Worm (Caenorhabditis elegans) whole organism, dauer: ENCODE results near the gene C06B8.2.

Source experiments
- unc-62 ChIP-seq: sonication (generic microtip); optimal IDR thresholded peaks from 2 replicates; lab custom pipeline; 2017; ENCODE audit warnings: missing biosample characterization, missing genetic modification reagents, missing genetic modification characterization

The C06B8.2 gene

DNA sequence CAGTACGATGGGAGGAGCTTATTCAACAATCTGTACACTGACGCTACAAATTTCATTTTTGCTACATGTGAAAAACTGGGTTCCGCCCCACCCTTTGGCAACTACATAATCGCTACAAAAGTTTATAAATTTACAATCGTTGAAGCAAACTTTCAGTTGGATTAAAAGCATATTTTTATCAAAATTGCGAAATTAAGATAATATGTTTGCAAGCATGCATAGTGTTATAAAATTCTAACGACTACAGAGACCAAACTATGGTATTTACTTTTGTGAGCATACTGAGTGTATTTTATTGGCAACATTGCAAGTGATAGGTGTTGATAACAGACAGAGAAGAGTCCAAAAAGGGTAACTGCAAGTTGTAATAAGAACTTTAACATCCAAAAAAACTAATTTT is at the start of gene C06B8.2:
TSS of gene C06B8.2 (minus strand) at position 153 of the 400 bp plus-strand sequence.
- no peak for TF ChIP-seq unc-62

DNA sequence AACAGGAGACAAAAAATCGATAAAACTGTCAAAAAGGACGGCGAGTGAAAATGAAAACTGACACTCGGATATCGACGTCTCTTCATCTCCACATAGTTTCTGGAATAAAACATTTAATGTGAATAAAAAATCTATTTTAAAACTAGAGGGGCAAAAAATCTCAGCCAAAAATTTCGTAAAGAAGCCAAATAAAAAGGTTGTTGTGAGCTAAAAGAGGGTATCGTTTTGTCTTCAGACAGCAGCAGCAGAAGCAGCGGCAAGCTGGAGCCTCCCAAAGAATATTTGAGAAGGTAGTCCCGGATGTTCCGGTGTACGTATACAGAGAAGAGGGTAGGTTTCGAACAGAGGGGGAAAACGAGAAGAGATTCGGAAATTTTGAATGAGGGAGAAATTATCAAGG is 43.4 kb upstream of the C06B8.2 start, which contains the start of gene lgc-31:
TSS of gene lgc-31 (minus strand) at position 101 of the 400 bp plus-strand sequence.
- no peak for TF ChIP-seq unc-62

DNA sequence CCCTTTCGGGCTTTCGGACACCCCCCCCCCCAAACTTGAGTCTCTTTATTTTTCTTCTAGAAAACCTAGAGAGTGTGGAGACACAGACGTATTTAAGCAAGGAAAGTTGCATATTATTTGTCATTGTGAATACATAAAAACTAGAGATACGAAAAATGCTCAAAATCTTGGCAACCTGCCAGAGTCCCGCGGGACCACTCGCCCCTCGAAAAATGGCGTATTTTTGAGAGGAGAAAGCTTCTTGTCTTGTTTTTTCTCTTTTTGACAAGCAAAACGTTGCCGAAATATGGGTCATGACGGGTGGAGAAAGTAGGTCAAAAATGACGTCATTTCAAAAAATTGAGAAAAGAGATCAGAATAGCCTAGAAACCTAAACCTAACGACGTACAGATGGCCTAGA is 41.8 kb upstream of the C06B8.2 start:
- no peak for TF ChIP-seq unc-62

DNA sequence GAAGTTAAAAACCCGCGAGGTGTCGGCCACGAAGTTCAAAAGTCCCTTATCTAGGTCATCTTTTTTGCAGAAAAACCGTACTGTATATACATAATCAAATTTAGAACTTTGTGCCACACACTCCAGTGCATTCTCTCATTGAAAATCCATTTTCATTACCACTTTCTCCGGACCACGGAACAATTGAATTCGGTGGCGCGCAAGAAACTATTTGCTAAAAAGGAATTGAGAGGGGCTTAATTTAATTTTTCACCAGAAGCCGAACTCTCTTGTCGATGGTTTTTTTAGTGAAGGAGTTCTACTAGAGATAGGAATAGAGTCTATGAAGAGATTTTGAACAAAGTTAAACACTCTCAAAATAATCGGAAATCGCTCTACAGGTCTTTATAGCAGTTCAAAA is 41.3 kb upstream of the C06B8.2 start:
- no peak for TF ChIP-seq unc-62

DNA sequence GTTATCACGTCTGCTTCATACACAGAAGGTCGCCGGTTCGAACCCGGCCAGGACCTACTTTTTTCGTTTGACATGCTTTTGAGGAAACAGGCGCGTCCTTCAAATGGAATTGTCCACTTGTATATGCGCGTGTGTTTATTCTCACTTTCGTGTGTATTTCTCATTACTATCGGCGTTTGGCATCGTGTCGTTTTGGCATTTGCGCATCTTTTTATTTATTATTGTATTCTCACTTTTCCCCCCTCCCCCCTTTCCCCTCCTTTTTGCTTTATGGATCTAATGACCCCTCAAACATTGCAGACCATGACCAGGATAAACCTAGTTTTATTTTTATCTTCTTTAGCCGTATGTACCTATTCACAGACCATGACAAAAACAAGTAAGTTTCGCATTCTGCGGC is 38.9 kb upstream of the C06B8.2 start, which contains the start of gene F21A3.3:
TSS of gene F21A3.3 (plus strand) at position 301 of the 400 bp plus-strand sequence.
- no peak for TF ChIP-seq unc-62

DNA sequence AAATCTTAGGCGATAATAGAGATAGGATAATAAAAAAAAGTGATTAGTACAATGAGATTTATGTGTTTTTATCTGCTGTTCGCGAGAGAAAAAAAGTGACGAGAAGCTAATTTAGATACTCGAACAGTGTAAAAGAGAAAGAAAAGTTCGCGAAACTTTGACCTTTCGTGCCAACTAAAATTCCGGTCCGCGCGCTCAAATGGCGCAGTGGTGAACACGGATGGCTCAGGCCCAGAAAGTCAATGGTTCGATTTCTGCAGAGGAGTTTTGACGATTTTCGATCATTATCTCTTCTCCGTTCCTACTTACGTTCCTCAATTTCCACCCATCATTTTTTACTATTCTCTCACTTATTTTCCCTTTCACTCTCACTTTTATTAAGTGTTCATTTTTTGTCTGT is 37.9 kb upstream of the C06B8.2 start:
- no peak for TF ChIP-seq unc-62

DNA sequence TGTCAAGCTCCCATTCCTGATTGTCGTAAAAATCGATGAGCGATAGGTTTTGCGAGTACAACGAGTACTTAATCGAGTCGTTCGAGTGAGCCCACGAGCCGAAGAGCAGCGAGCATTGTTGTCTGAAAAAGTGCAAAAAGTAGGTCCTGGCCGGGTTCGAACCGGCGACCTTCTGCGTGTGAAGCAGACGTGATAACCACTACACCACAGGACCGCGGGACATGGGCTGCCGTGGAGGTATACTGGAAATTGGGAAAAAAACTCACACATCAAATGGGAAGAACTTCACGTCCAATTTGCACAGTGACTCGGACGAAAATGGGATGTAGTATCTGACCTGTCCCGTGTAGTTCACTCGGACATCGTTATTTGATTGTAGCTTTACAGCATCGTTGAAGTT is 36.8 kb upstream of the C06B8.2 start:
- TF ChIP-seq unc-62 = no peak

DNA sequence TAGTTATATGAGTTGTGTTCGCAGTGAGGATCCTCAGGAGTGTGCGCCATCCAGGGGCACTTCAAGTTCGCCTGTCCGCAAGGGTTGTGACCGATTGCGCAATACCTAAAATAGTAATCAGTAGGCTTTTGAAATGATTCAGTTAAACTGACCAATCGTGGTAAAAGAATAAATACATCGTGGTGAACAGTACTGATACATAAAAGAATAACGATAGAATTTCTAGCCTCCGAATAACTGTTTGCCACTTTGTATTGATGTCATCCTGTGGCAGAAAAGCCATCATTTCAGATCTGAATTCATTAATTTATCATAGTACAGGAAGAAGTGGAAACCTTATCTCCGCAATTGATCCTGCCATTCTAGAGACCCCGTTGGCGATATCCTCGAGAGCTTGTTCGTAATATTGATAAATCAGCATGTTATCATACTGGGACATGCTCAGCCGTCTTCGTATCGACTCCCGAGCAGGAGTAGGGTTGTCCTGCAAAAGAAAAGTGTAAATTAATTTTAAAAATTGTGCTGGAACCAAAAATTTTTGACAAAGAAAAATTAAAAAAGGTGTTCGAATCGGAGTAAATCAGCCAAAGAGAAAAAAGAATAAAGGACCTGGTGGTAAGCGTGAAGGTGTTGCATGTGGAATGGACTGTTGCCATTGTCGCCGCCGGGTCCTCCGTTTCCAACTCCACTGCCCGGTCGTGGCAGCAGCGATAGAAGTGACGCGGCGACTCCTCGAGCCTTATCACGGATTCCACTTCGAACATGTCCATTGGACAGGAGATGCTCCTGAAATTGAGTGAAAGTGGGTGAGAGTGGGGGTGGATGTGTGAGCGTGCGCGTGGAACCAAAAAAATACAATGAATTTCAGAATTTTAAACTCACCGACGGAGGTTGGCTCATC is 34.6 kb upstream of the C06B8.2 start:
- TF ChIP-seq unc-62 = no peak

DNA sequence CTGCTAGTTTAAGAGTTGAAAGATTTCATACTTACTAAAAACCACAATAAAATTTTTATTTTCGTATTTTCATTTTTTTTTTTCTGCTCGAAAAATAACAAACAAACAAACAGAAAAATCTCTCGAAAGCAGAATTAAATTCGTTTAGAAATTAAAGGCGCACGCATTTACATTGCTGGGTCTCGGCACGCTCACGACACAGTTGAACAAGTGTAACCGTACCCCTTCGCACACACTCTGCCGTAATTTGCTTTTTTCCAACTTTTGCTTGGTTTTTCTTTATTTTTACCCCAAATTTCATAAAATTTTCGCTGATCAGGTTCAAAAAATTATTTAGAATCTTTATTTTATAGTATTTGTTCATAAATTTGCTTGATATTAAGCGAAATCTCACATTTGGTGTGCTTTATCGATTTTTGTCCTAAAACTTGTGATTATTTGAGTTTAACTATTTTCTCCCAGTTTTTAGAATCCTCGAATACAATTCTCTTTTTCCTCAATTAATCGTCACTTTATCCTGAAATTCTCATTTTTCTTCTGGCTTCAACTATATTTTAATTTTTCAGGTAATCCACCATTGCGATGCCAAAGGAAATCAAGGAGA is 33.2 kb upstream of the C06B8.2 start, which contains the start of gene rpl-38:
TSS of gene rpl-38 (plus strand) at position 554 of the 604 bp plus-strand sequence.
- no peak for TF ChIP-seq unc-62

DNA sequence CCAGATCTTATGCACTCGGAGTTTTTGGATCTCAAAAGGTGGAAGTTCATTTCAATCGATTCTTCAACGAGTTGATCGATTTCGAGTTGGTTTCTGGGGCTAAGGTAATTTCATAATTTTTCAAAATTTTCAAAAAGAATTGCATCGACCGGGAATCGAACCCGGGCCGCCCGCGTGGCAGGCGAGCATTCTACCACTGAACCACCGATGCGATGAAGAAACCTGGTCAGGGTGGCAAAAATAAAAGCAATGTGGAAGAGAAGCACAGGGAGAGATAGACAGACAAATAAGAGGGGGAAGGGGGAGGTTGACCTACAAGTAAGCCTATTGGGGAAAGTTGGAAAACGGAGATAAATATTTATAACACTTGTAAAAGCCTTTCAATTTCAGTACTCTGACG is 26.5 kb upstream of the C06B8.2 start:
- TF ChIP-seq unc-62 = no peak

DNA sequence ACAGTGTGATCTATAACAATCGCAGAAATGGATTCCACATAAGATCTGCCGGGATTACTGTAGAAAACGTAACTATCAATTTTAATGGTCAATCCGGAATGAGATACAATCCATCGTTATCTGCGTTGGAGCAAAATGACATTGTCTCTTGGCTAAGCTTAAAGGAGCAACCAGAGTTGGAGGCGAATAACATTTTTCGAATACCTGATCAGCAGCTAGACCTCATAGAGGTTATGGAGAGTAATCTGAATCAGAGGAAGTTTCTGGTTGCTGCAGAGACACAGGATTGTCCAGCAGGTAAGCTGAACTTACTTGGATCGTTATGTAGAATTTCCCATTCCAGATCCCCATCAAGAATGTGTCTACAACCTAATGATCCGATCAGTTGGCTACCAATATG is 25.1 kb upstream of the C06B8.2 start:
- no peak for TF ChIP-seq unc-62

DNA sequence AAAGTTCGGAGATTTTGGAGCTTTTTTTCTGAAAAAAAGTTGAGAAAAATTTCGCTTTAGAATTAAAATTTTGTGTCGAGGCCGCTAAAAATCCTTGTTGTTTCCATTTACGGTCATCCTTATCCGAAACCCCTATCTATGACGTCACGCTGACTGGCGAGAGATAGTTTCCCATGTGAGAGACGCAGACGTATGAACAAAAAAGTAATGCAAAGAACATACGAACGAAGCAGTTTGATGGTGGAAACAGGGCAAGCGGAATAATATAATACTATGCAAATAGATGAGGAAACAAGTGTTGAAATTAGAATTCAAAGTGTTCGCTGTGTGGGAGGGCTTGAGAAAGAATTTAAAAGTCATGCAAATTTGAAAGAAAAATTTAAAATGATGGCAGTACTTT is 20.6 kb upstream of the C06B8.2 start:
- TF ChIP-seq unc-62 = no peak

DNA sequence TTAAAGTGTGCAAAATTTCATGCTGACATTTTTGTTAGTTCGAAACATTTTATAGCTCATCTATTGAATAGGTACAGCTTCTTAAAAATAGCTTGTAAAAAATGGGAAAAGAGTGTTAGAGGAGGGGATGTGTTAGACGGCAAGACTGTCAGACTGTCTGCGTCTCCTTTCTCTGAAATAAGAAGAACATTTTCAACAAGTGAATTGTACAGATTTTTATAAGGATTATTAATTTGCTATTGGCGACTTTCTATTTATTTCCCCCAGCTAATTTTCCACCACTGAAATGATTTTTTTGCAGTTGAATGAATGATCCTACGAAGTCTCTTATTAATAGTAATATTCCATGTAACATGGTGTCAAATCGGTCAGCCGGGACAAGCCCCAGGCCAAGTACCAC is 19.9 kb upstream of the C06B8.2 start, which contains the start of gene C06B8.7:
TSS of gene C06B8.7 (plus strand) at position 301 of the 400 bp plus-strand sequence.
- TF ChIP-seq unc-62 = no peak

DNA sequence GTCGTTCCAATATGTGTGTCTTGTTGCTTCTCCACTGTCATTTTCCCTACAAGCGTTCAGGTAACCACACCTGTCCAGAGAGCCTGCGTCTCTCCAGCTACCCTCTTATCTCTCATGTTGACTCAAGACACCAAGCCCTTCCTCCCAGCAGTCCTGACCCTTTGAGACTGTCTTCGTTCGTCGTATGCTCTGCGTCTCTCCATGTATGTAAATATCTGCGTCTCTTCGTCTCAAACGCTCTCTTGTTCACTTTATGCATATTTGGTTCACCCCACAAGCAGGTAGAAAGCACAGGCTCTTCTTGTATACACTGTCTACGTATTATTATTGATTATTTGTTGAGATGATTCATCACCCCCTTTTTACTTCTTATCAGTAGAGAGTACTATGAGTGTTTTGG is 19.2 kb upstream of the C06B8.2 start:
- TF ChIP-seq unc-62 = no peak

DNA sequence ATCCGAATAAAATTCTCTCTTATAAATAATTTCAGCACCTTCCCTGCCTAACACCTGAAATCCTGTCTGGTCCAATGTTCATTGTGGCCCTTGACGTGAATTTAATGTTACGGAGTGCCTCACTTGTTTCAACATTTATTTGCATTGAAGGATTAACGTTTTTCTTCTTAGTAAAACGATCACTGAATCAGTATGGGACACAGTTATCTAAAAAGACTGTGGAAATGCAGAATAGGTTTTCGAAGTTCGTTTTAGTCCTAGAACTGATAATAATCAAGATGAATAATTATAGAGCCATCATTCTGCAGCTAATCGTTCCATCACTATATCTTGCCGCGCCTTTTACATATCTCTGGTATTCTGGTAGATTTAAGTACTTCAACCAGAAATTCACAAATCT is 16.6 kb upstream of the C06B8.2 start, which contains the start of gene srh-219:
TSS of gene srh-219 (plus strand) at position 301 of the 400 bp plus-strand sequence.
- TF ChIP-seq unc-62 = no peak

DNA sequence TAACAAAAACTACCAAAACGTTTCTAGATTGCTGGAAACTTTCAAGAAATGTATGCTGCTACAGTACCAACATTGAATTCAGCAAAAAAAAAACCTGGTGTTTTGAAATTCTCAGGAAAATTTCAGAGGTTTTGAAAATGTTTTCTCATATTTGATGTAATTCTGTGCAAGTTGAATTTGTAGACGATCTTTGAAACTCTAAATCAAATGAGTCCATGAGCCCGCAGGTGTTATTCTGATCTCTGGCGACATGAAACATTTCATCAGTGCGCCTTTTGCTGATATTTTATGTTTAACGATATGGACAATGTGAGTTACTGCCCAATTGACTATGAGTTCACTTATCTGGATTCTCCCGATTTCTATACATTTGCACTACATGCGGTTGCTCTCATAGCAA is 15.1 kb upstream of the C06B8.2 start, which contains the start of gene srh-218:
TSS of gene srh-218 (plus strand) at position 301 of the 400 bp plus-strand sequence.
- TF ChIP-seq unc-62 = no peak

DNA sequence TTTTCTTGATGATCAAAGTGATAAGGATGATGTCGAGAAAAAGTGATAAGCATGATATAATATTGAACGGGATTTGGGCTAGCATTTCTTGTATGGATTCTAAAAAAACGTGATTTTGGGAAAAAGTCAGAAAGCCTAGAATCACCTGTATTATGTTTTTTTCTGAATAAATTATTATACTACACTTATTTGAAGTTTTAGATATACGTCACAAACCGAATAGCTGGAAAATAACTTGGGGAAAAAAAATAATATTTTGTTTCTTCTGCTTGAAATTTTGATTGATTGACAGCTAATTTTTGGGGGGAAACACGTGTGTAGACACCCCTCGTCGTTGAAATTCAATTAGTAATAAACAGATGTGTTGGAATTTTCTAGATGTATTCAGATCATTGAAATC is 14.0 kb upstream of the C06B8.2 start, which contains the start of gene str-264:
TSS of gene str-264 (minus strand) at position 101 of the 400 bp plus-strand sequence.
- TF ChIP-seq unc-62 = no peak
